Worm (Caenorhabditis elegans): Measurements from ENCODE around the gene Y17G7B.18.

Y17G7B.18 gene

DNA sequence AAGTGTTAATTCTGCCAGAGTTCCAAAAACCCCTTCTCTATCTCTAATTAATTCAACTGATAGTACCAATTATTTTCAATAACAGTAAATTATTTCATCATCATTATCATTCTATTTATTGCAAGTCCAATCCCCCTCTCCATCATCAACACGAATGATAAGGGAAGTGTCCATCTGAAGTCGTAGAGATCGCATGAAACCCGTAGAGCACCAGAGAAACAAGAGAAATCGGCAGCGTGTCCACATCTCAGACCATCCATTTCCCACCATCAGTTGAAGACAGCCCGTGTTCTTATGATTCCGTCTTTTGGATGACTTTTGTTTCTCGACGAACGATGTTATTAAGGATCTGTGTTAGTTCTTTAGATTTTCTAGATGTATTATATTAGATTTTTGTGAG is 54.2 kb downstream of the Y17G7B.18 start:
- peak; percentile 9 for TF ChIP-seq elt-2 (tag; optimal IDR thresholded peaks at IDR 0.05)
- no peak for TF ChIP-seq ama-1 (optimal IDR thresholded peaks at IDR 0.05)
